Worm (Caenorhabditis elegans): ENCODE data around the gene F20C5.6.

ce11 chrIV:8739294-8739693 lies 33.7 kb downstream of the F20C5.6 start, which contains the start of gene F21D5.5:
- TF ChIP-seq F13C5.2 (tag; optimal IDR thresholded peaks at IDR 0.05) (no peak), ets-7 (tag; optimal IDR thresholded peaks at IDR 0.05) (no peak), hmbx-1 (tag; optimal IDR thresholded peaks at IDR 0.05) (no peak), ama-1 (optimal IDR thresholded peaks at IDR 0.05) (no peak), tra-4 (tag; optimal IDR thresholded peaks at IDR 0.05) (no peak), sea-1 (GFP tag; conservative IDR thresholded peaks at IDR 0.05) (no peak), pes-1 (GFP tag; IDR thresholded peaks at IDR 0.05) (no peak), ceh-36 (tag; optimal IDR thresholded peaks at IDR 0.05) (no peak), hnd-1 (tag; optimal IDR thresholded peaks at IDR 0.05) (no peak), aly-1 (tag; optimal IDR thresholded peaks at IDR 0.05) (no peak), tbx-37 (GFP tag; conservative IDR thresholded peaks at IDR 0.05) (no peak), scrt-1 (GFP tag; IDR thresholded peaks at IDR 0.05) (no peak), ceh-13 (GFP tag; optimal IDR thresholded peaks at IDR 0.05) (no peak)
